Fruit fly (Drosophila melanogaster): ENCODE results near the gene CG5116.
A peak's percentile ranks its signal among the peaks of the same experiment; 100 is the strongest.

Gene CG5116

DNA sequence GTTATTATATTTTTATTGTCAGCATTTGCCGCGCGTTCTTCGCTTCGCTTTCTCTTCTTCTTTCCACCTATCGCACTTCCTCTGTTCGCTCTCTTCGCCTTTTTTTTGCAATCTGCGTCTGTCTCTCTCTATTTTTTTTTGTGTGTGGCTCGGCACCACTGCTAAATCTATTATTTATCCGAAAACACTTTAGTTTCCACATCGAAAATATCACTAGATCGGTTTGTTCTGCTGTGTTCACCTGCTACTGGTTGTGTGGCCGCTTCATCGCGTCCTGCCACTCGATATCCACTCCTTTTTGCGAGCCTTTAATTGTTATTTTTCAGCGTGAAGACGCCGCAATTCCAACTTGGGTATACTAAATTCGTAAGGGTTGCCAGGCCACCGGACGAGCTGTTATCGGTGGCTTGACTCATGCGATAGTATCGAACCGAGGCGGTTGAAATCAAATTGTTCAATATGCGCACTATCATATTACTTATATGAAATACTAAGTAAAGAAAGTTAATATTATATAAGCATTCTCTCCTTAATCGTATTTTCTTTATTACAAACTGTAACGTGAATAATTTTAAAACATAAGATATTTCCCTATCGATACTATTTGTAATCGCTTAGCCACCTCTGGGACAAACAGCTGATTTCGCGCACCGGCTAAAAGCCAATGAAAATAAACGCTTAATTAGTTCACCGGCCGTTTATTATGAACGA lies at the start of gene CG5116, which contains the start of the genes XNP and CG42488 (continued):
- TF ChIP-seq Mad (GFP tag; optimal IDR thresholded peaks at IDR 0.05) (peak; percentile 39), sob (GFP tag; IDR thresholded peaks at IDR 0.05) (peak; percentile 49), Camta (GFP tag; optimal IDR thresholded peaks at IDR 0.05) (no peak), CG15269 (tag; optimal IDR thresholded peaks at IDR 0.05) (no peak), CG34422 (GFP tag; IDR thresholded peaks at IDR 0.05) (no peak; the same call in 2 of the 3 replicates), peb (GFP tag; IDR thresholded peaks at IDR 0.05) (no peak), CG15514 (GFP tag; optimal IDR thresholded peaks at IDR 0.05) (peak; percentile 75), mam (GFP tag; optimal IDR thresholded peaks at IDR 0.05) (peak; percentile 38), hb (GFP tag; IDR thresholded peaks at IDR 0.05; ENCODE audit: partially characterized antibody) (peak; percentile 98), org-1 (GFP tag; optimal IDR thresholded peaks at IDR 0.05) (no peak), CG6175 (GFP tag; IDR thresholded peaks at IDR 0.05) (no peak), Dfd (GFP tag; optimal IDR thresholded peaks at IDR 0.05) (no peak), CG1602 (GFP tag; optimal IDR thresholded peaks at IDR 0.05) (peak; percentile 26), CG4854 (GFP tag; optimal IDR thresholded peaks at IDR 0.05) (peak; percentile 2), Myb (GFP tag; optimal IDR thresholded peaks at IDR 0.05) (peak; percentile 29), Mes4 (GFP tag; optimal IDR thresholded peaks at IDR 0.05) (no peak), CG16813 (GFP tag; IDR thresholded peaks at IDR 0.05; ENCODE audit: partially characterized antibody) (peak; percentile 99), prd (optimal IDR thresholded peaks at IDR 0.05) (no peak), prd (GFP tag; IDR thresholded peaks at IDR 0.05) (peak; percentile 62), nmo (GFP tag; optimal IDR thresholded peaks at IDR 0.05) (peak; percentile 82), CG9876 (GFP tag; optimal IDR thresholded peaks at IDR 0.05) (no peak), CG14710 (tag; optimal IDR thresholded peaks at IDR 0.05) (peak; percentile 81), kni (GFP tag; optimal IDR thresholded peaks at IDR 0.05) (peak; percentile 55), CG2889 (GFP tag; IDR thresholded peaks at IDR 0.05) (no peak), Atf6 (GFP tag; IDR thresholded peaks at IDR 0.05) (0 out of 2 replicates have a peak, but pooled peaks have one; percentile 26), Ptx1 (GFP tag; IDR thresholded peaks at IDR 0.05) (peak; percentile 62), Gsc (GFP tag; IDR thresholded peaks at IDR 0.05) (no peak), vfl (GFP tag; optimal IDR thresholded peaks at IDR 0.05) (peak; percentile 47), D19A (tag; optimal IDR thresholded peaks at IDR 0.05) (no peak), stwl (tag; optimal IDR thresholded peaks at IDR 0.05) (peak; percentile 74), Sry-δ (GFP tag; optimal IDR thresholded peaks at IDR 0.05) (peak; percentile 77), Lhr (GFP tag; optimal IDR thresholded peaks at IDR 0.05) (no peak), hkb (optimal IDR thresholded peaks at IDR 0.05) (no peak), hkb (GFP tag; IDR thresholded peaks at IDR 0.05) (no peak), stc (GFP tag; IDR thresholded peaks at IDR 0.05) (no peak), HLHmδ (GFP tag; optimal IDR thresholded peaks at IDR 0.05) (no peak), CTCF (GFP tag; optimal IDR thresholded peaks at IDR 0.05) (no peak), Usf (GFP tag; optimal IDR thresholded peaks at IDR 0.05) (no peak), CG31365 (tag; optimal IDR thresholded peaks at IDR 0.05) (no peak), CG30431 (GFP tag; optimal IDR thresholded peaks at IDR 0.05) (no peak), Ets97D (GFP tag; optimal IDR thresholded peaks at IDR 0.05) (peak; percentile 71), CG33213 (GFP tag; optimal IDR thresholded peaks at IDR 0.05) (peak; percentile 34), CG13287 (GFP tag; IDR thresholded peaks at IDR 0.05; ENCODE audit: partially characterized antibody) (peak; percentile 99), esg (GFP tag; conservative IDR thresholded peaks at IDR 0.05) (0 out of 2 replicates have a peak, but pooled peaks have one; percentile 16), zf30C (GFP tag; optimal IDR thresholded peaks at IDR 0.05) (peak; percentile 14), row (GFP tag; IDR thresholded peaks at IDR 0.05) (peak; percentile 94), zen2 (GFP tag; IDR thresholded peaks at IDR 0.05; ENCODE audit: partially characterized antibody) (peak; percentile 96), CG10431 (GFP tag; optimal IDR thresholded peaks at IDR 0.05) (no peak), CG31388 (GFP tag; optimal IDR thresholded peaks at IDR 0.05) (no peak), dan (GFP tag; IDR thresholded peaks at IDR 0.05) (no peak), CG33557 (GFP tag; optimal IDR thresholded peaks at IDR 0.05) (peak; percentile 55)

Data from whole organism, embryonic.